Fruit fly (Drosophila melanogaster) whole organism, adult: ENCODE results near the gene Bace.

Experiments
- CG11617 ChIP-seq: fragments of 200-800 bp; sonication (Bioruptor generic); optimal IDR thresholded peaks from 2 replicates; lab custom pipeline; 2017; ENCODE audit warnings: mild to moderate bottlenecking, missing biosample characterization, missing genetic modification reagents, missing genetic modification characterization
- CG12768 ChIP-seq: fragments of 200-800 bp; sonication (Bioruptor generic); optimal IDR thresholded peaks from 2 replicates; lab custom pipeline; 2017; ENCODE audit warnings: missing biosample characterization, missing genetic modification characterization, mild to moderate bottlenecking, moderate library complexity, missing genetic modification reagents
- CG14711 ChIP-seq: fragments of 200-800 bp; sonication (Bioruptor generic); optimal IDR thresholded peaks from 2 replicates; lab custom pipeline; 2018; ENCODE audit warnings: missing biosample characterization, mild to moderate bottlenecking, missing genetic modification characterization, moderate library complexity
- CG1620 ChIP-seq: fragments of 200-800 bp; sonication (Bioruptor generic); optimal IDR thresholded peaks from 2 replicates; lab custom pipeline; 2016; ENCODE audit warnings: missing biosample characterization, missing genetic modification characterization
- CG33017 ChIP-seq: fragments of 200-800 bp; sonication (Bioruptor generic); optimal IDR thresholded peaks from 2 replicates; lab custom pipeline; 2018; ENCODE audit warnings: missing biosample characterization, mild to moderate bottlenecking, missing genetic modification characterization, moderate library complexity
- CG5204 ChIP-seq: fragments of 200-800 bp; sonication (Bioruptor generic); optimal IDR thresholded peaks from 2 replicates; lab custom pipeline; 2016; ENCODE audit warnings: missing biosample characterization, missing genetic modification characterization
- CG7045 ChIP-seq: fragments of 200-800 bp; sonication (Bioruptor generic); optimal IDR thresholded peaks from 2 replicates; lab custom pipeline; 2017; ENCODE audit warnings: missing biosample characterization, mild to moderate bottlenecking, missing genetic modification characterization
- CG7101 ChIP-seq: fragments of 200-800 bp; sonication (Bioruptor generic); optimal IDR thresholded peaks from 2 replicates; lab custom pipeline; 2018; ENCODE audit warnings: missing biosample characterization, mild to moderate bottlenecking, missing genetic modification characterization, moderate library complexity
- Clk ChIP-seq: fragments of 200-800 bp; sonication (Bioruptor generic); optimal IDR thresholded peaks from 2 replicates; lab custom pipeline; 2017; ENCODE audit warnings: missing biosample characterization, missing genetic modification characterization
- Crg-1 ChIP-seq: fragments of 200-800 bp; sonication (Bioruptor generic); optimal IDR thresholded peaks from 2 replicates; lab custom pipeline; 2016; ENCODE audit warnings: missing biosample characterization, missing genetic modification characterization
- Hr96 ChIP-seq: fragments of 200-800 bp; sonication (Bioruptor generic); optimal IDR thresholded peaks from 2 replicates; lab custom pipeline; 2016; ENCODE audit warnings: missing biosample characterization, missing genetic modification characterization
- Mnt ChIP-seq: fragments of 200-800 bp; sonication (Bioruptor generic); optimal IDR thresholded peaks from 2 replicates; lab custom pipeline; 2016; ENCODE audit warnings: missing biosample characterization, mild to moderate bottlenecking, missing genetic modification characterization
- bab1 ChIP-seq: fragments of 200-800 bp; sonication (Bioruptor generic); optimal IDR thresholded peaks from 3 replicates; lab custom pipeline; 2019; ENCODE audit warnings: missing biosample characterization, mild to moderate bottlenecking, missing genetic modification characterization, moderate library complexity
- cic ChIP-seq: fragments of 200-800 bp; sonication (Bioruptor generic); optimal IDR thresholded peaks from 2 replicates; lab custom pipeline; 2017; ENCODE audit warnings: missing biosample characterization, mild to moderate bottlenecking, missing genetic modification characterization, moderate library complexity
- cnc ChIP-seq, 2 experiments: fragments of >200 bp; optimal IDR thresholded peaks; 2 replicates each; lab custom pipeline; 2017
- kay ChIP-seq: fragments of 200-800 bp; sonication (Bioruptor generic); peaks from one replicate; lab custom pipeline; 2016; ENCODE audit warnings: missing biosample characterization, missing genetic modification characterization, borderline replicate concordance
- ovo ChIP-seq: fragments of 200-800 bp; sonication (Bioruptor generic); optimal IDR thresholded peaks from 2 replicates; lab custom pipeline; 2016; ENCODE audit warnings: missing biosample characterization, missing genetic modification characterization
- pad ChIP-seq: fragments of 200-800 bp; sonication (Bioruptor generic); optimal IDR thresholded peaks from 3 replicates; lab custom pipeline; 2017; ENCODE audit warnings: missing biosample characterization, missing genetic modification characterization, mild to moderate bottlenecking, moderate library complexity, missing genetic modification reagents
- tj ChIP-seq: fragments of 200-800 bp; sonication (Bioruptor generic); optimal IDR thresholded peaks from 3 replicates; lab custom pipeline; 2017; ENCODE audit warnings: missing biosample characterization, mild to moderate bottlenecking, missing genetic modification characterization, moderate library complexity
- toe ChIP-seq: fragments of 200-800 bp; sonication (Bioruptor generic); optimal IDR thresholded peaks from 2 replicates; lab custom pipeline; 2016; ENCODE audit warnings: missing biosample characterization, missing genetic modification characterization

Bace gene

dm6 chr2L:8521724-8522309, 25.7 kb upstream of the Bace start, which contains the start of gene Acer:
Gene Acer (plus strand): TSS chr2L:8521933.
- no peak for TF ChIP-seq cnc (optimal IDR thresholded peaks at IDR 0.05; lab: Kevin White, UChicago)
- TF ChIP-seq Clk (GFP tag; lab: Kevin White, UChicago), result no peak
- no peak for TF ChIP-seq kay
- peak; percentile 19 for TF ChIP-seq cic
- TF ChIP-seq tj (GFP tag; lab: Kevin White, UChicago), result peak; percentile 48
- TF ChIP-seq Mnt (GFP tag; lab: Kevin White, UChicago), result peak; percentile 23
- no peak for TF ChIP-seq toe (GFP tag; lab: Kevin White, UChicago)
- TF ChIP-seq ovo, result peak; percentile 95
- TF ChIP-seq CG14711 (tag; lab: Kevin White, UChicago), result no peak
- peak; percentile 48 for TF ChIP-seq bab1 (GFP tag; lab: Kevin White, UChicago)
- TF ChIP-seq CG12768 (GFP tag; lab: Kevin White, UChicago), result peak; percentile 2
- TF ChIP-seq CG11617 (GFP tag; lab: Kevin White, UChicago), result no peak

dm6 chr2L:8519390-8519789, 23.3 kb upstream of the Bace start, which contains the start of gene Sgp:
Gene Sgp (plus strand): TSS chr2L:8519690.
- TF ChIP-seq Mnt (GFP tag; lab: Kevin White, UChicago), result no peak
- TF ChIP-seq CG1620 (GFP tag; lab: Kevin White, UChicago), result no peak
- TF ChIP-seq Hr96, result no peak
- no peak for TF ChIP-seq pad
- no peak for TF ChIP-seq CG11617 (GFP tag; lab: Kevin White, UChicago)
- no peak for TF ChIP-seq CG12768 (GFP tag; lab: Kevin White, UChicago)
- no peak for TF ChIP-seq Clk (GFP tag; lab: Kevin White, UChicago)
- no peak for TF ChIP-seq ovo
- no peak for TF ChIP-seq cnc (optimal IDR thresholded peaks at IDR 0.05; lab: Kevin White, UChicago)
- TF ChIP-seq kay, result no peak
- no peak for TF ChIP-seq CG7045
- TF ChIP-seq bab1 (GFP tag; lab: Kevin White, UChicago), result no peak
- TF ChIP-seq tj (GFP tag; lab: Kevin White, UChicago), result no peak

dm6 chr2L:8517256-8517694, 21.2 kb upstream of the Bace start, which contains the start of the genes mRpL51 and Uba4:
Gene mRpL51 (minus strand): TSS chr2L:8517380.
Gene Uba4 (plus strand): TSS chr2L:8517411.
- TF ChIP-seq Clk (GFP tag; lab: Kevin White, UChicago) (no peak), CG12768 (GFP tag; lab: Kevin White, UChicago) (peak; percentile 9), cic (peak; percentile 13), tj (GFP tag; lab: Kevin White, UChicago) (peak; percentile 7), pad (peak; percentile 43), ovo (peak; percentile 11), CG1620 (GFP tag; lab: Kevin White, UChicago) (peak; percentile 54), CG5204 (no peak), CG33017 (tag; lab: Kevin White, UChicago) (no peak), bab1 (GFP tag; lab: Kevin White, UChicago) (peak; percentile 55), Mnt (GFP tag; lab: Kevin White, UChicago) (peak; percentile 67), CG7045 (no peak), cnc (optimal IDR thresholded peaks at IDR 0.05; lab: Kevin White, UChicago) (no peak), CG11617 (GFP tag; lab: Kevin White, UChicago) (peak; percentile 53), Hr96 (peak; percentile 49), kay (no peak), CG7101 (tag; lab: Kevin White, UChicago) (peak; percentile 69), toe (GFP tag; lab: Kevin White, UChicago) (no peak), Crg-1 (peak; percentile 58), CG14711 (tag; lab: Kevin White, UChicago) (peak; percentile 56)

DNA sequence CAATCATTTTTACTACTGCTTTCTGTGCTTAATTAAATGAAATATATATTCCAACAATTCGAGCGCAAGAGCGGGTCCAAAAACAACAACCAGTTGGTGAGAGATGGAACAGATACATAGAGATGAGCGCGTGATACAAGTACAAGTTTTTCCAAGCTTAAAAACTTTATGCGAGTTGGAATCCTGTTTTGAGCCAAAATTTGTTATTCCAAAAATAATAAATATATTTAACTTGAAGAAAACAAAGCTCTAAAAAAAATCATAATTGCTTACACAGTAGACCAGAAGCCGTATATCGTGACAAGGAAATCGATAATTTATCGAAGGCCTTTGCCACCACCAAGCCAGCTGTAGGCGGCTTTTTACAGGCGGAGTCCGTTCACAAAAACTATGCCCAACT, 18.6 kb upstream of the Bace start, which contains the start of the genes CG13097 and PIG-U:
Gene CG13097 (minus strand): TSS at position 121 of the 400 bp plus-strand sequence.
Gene PIG-U (plus strand): TSS at position 349 of the 400 bp plus-strand sequence.
- TF ChIP-seq pad (peak; percentile 66), CG33017 (tag; lab: Kevin White, UChicago) (peak; percentile 66), CG14711 (tag; lab: Kevin White, UChicago) (peak; percentile 81), Clk (GFP tag; lab: Kevin White, UChicago) (peak; percentile 62), cic (peak; percentile 46), toe (GFP tag; lab: Kevin White, UChicago) (peak; percentile 93), cnc (optimal IDR thresholded peaks at IDR 0.05; lab: Kevin White, UChicago) (no peak), ovo (peak; percentile 74), Crg-1 (peak; percentile 88), CG11617 (GFP tag; lab: Kevin White, UChicago) (peak; percentile 79), CG5204 (no peak), Mnt (GFP tag; lab: Kevin White, UChicago) (peak; percentile 95), CG1620 (GFP tag; lab: Kevin White, UChicago) (peak; percentile 91), CG7101 (tag; lab: Kevin White, UChicago) (peak; percentile 85), kay (no peak), bab1 (GFP tag; lab: Kevin White, UChicago) (peak; percentile 87), CG12768 (GFP tag; lab: Kevin White, UChicago) (peak; percentile 83), CG7045 (peak; percentile 71), tj (GFP tag; lab: Kevin White, UChicago) (peak; percentile 68), Hr96 (peak; percentile 87)

DNA sequence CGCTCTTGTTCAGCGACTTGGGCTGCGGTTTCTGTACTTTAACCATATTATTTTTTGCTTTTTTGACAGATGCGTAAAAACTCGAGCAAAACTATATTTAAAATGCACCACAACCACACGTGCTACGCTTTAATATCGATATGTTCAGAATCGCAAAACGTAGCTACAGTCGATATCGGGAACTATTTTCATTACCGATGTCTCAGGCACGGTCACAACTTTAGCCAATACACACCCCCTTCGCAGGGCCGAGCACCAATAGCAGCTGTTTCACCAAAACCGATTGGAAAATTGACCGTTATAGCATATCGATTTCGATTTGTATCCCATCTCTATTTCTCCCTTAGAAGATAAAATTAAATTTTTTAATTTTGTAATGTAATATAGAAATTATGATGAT, 15.6 kb upstream of the Bace start, which contains the start of gene CG13096:
Gene CG13096 (minus strand): TSS at position 144 of the 400 bp plus-strand sequence.
- TF ChIP-seq Crg-1 (peak; percentile 6), Hr96 (no peak), CG7101 (tag; lab: Kevin White, UChicago) (peak; percentile 24), ovo (peak; percentile 53), CG5204 (no peak), bab1 (GFP tag; lab: Kevin White, UChicago) (peak; percentile 80), pad (no peak), Mnt (GFP tag; lab: Kevin White, UChicago) (peak; percentile 100), CG11617 (GFP tag; lab: Kevin White, UChicago) (no peak), CG33017 (tag; lab: Kevin White, UChicago) (no peak), CG1620 (GFP tag; lab: Kevin White, UChicago) (peak; percentile 38), tj (GFP tag; lab: Kevin White, UChicago) (no peak), CG12768 (GFP tag; lab: Kevin White, UChicago) (no peak), cic (no peak), CG7045 (no peak), cnc (optimal IDR thresholded peaks at IDR 0.05; lab: Kevin White, UChicago) (no peak), Clk (GFP tag; lab: Kevin White, UChicago) (no peak), CG14711 (tag; lab: Kevin White, UChicago) (no peak), kay (no peak)
